Worm (Caenorhabditis elegans) whole organism, midembryonic: ENCODE data around the gene T28A11.2.

ENCODE experiments used
- T22C8.4 ChIP-seq: fragments of 200-800 bp; sonication (Bioruptor generic); IDR thresholded peaks from 2 replicates; pipeline ENCODE4 v1.3.6; 2022; ENCODE audit warnings: missing genetic modification characterization, missing compliant biosample characterization
- med-1 ChIP-seq: sonication (generic microtip); optimal IDR thresholded peaks from 2 replicates; lab custom pipeline; 2017; ENCODE audit warnings: missing genetic modification characterization, mild to moderate bottlenecking, missing compliant biosample characterization, antibody characterized with exemption, missing genetic modification reagents; ENCODE audit not compliant: insufficient read depth
- ref-1 ChIP-seq: fragments of 200-800 bp; sonication (Bioruptor generic); conservative IDR thresholded peaks from 2 replicates; pipeline ENCODE4 v1.3.6; 2022; ENCODE audit warnings: missing genetic modification reagents, missing genetic modification characterization, missing compliant biosample characterization

- TF ChIP-seq ref-1 (GFP tag; lab: Robert Waterston, UW) (no peak), med-1 (no peak), T22C8.4 (GFP tag; lab: Robert Waterston, UW) (no peak)
These were observed 23.4 kb upstream of the T28A11.2 start for ce11 chrV:3256809-3257208.
